Fruit fly (Drosophila melanogaster): ENCODE data around the gene CG12746.

Gene CG12746

dm6 chr3R:5601044-5601523 is 36.4 kb downstream of the CG12746 start, which contains the start of the genes kra and SecS (continued):
- TF ChIP-seq pb (GFP tag; optimal IDR thresholded peaks at IDR 0.05): no peak
- TF ChIP-seq Dip3 (GFP tag; optimal IDR thresholded peaks at IDR 0.05): peak; percentile 48
- TF ChIP-seq disco-r (GFP tag; optimal IDR thresholded peaks at IDR 0.05): no peak
- no peak for TF ChIP-seq CG7357 (GFP tag; IDR thresholded peaks at IDR 0.05)
- no peak for TF ChIP-seq jigr1 (GFP tag; IDR thresholded peaks at IDR 0.05)
- TF ChIP-seq grn (GFP tag; optimal IDR thresholded peaks at IDR 0.05): no peak
- TF ChIP-seq CG6272 (GFP tag; IDR thresholded peaks at IDR 0.05): no peak
- TF ChIP-seq HmgZ (tag; optimal IDR thresholded peaks at IDR 0.05): peak; percentile 63
- TF ChIP-seq CG8089 (GFP tag; optimal IDR thresholded peaks at IDR 0.05): no peak
- peak; percentile 37 for TF ChIP-seq sug (tag; optimal IDR thresholded peaks at IDR 0.05)
- TF ChIP-seq Hr78 (GFP tag; optimal IDR thresholded peaks at IDR 0.05): no peak
- no peak for TF ChIP-seq onecut (GFP tag; IDR thresholded peaks at IDR 0.05)
- no peak for TF ChIP-seq ro (GFP tag; IDR thresholded peaks at IDR 0.05)
- TF ChIP-seq grau (tag; optimal IDR thresholded peaks at IDR 0.05): peak; percentile 54
- TF ChIP-seq insv (GFP tag; optimal IDR thresholded peaks at IDR 0.05): peak in 1 of 2 experiments; percentile 44
- TF ChIP-seq Lhr (GFP tag; optimal IDR thresholded peaks at IDR 0.05): peak; percentile 85
- no peak for TF ChIP-seq CG32772 (GFP tag; IDR thresholded peaks at IDR 0.05)
- no peak for TF ChIP-seq sr (GFP tag; IDR thresholded peaks at IDR 0.05)
- no peak for TF ChIP-seq CG16863 (GFP tag; optimal IDR thresholded peaks at IDR 0.05)
- TF ChIP-seq CG7745 (tag; optimal IDR thresholded peaks at IDR 0.05): no peak
- TF ChIP-seq CG15479 (GFP tag; optimal IDR thresholded peaks at IDR 0.05): no peak
- no peak for TF ChIP-seq CG7839 (tag; optimal IDR thresholded peaks at IDR 0.05)
- peak; percentile 8 for TF ChIP-seq vfl (GFP tag; optimal IDR thresholded peaks at IDR 0.05)
- TF ChIP-seq HLH4C (GFP tag; IDR thresholded peaks at IDR 0.05; ENCODE audit: partially characterized antibody): no peak
- no peak for TF ChIP-seq Oaz (GFP tag; IDR thresholded peaks at IDR 0.05)
- TF ChIP-seq CG11085 (GFP tag; IDR thresholded peaks at IDR 0.05): no peak
- TF ChIP-seq gro (GFP tag; optimal IDR thresholded peaks at IDR 0.05): no peak
- no peak for TF ChIP-seq ken (GFP tag; IDR thresholded peaks at IDR 0.05)
- peak; percentile 51 for TF ChIP-seq CG18619 (GFP tag; optimal IDR thresholded peaks at IDR 0.05)
- no peak for TF ChIP-seq psq (GFP tag; optimal IDR thresholded peaks at IDR 0.05)
- TF ChIP-seq oc (tag; optimal IDR thresholded peaks at IDR 0.05): no peak
- no peak for TF ChIP-seq pan (optimal IDR thresholded peaks at IDR 0.05)
- no peak for TF ChIP-seq pan (GFP tag; optimal IDR thresholded peaks at IDR 0.05 in 1 of 2, IDR thresholded peaks at IDR 0.05 in 1 of 2)
- TF ChIP-seq NK7.1 (GFP tag; optimal IDR thresholded peaks at IDR 0.05): no peak
- TF ChIP-seq ato (GFP tag; IDR thresholded peaks at IDR 0.05; ENCODE audit: partially characterized antibody): no peak
- TF ChIP-seq Hr39 (optimal IDR thresholded peaks at IDR 0.05): no peak
- TF ChIP-seq Camta (GFP tag; optimal IDR thresholded peaks at IDR 0.05): peak; percentile 5
- peak; percentile 62 for TF ChIP-seq CG3281 (GFP tag; optimal IDR thresholded peaks at IDR 0.05)
- TF ChIP-seq tgo (GFP tag; IDR thresholded peaks at IDR 0.05): no peak
- peak; percentile 67 for TF ChIP-seq CG2678 (tag; optimal IDR thresholded peaks at IDR 0.05)
- TF ChIP-seq CG34224 (GFP tag; IDR thresholded peaks at IDR 0.05; ENCODE audit: partially characterized antibody): no peak
- no peak for TF ChIP-seq Doc3 (GFP tag; IDR thresholded peaks at IDR 0.05; ENCODE audit: partially characterized antibody)
- TF ChIP-seq sna (GFP tag; IDR thresholded peaks at IDR 0.05; ENCODE audit: partially characterized antibody): no peak
- peak; percentile 57 for TF ChIP-seq CG1647 (GFP tag; optimal IDR thresholded peaks at IDR 0.05)
- no peak for TF ChIP-seq ci (GFP tag; IDR thresholded peaks at IDR 0.05)
- TF ChIP-seq Nf-YB (GFP tag; optimal IDR thresholded peaks at IDR 0.05): no peak
- no peak for TF ChIP-seq pita (GFP tag; optimal IDR thresholded peaks at IDR 0.05)
- TF ChIP-seq hth (optimal IDR thresholded peaks at IDR 0.05): no peak
- peak; percentile 4 for TF ChIP-seq CG9437 (GFP tag; optimal IDR thresholded peaks at IDR 0.05)
- TF ChIP-seq Xbp1 (GFP tag; optimal IDR thresholded peaks at IDR 0.05): peak; percentile 79
- TF ChIP-seq CG12104 (GFP tag; optimal IDR thresholded peaks at IDR 0.05): peak; percentile 75
- peak; percentile 4 for TF ChIP-seq D19B (GFP tag; optimal IDR thresholded peaks at IDR 0.05)

Data from whole organism, embryonic.